Fruit fly (Drosophila melanogaster) whole organism, pupa: ENCODE data around the gene CG42748.

Source experiments
- CG10348 ChIP-seq: fragments of 200-800 bp; sonication (Bioruptor generic); IDR thresholded peaks from 2 replicates; pipeline ENCODE4 v1.3.6; 2022; ENCODE audit warnings: missing biosample characterization, missing genetic modification characterization
- CG12605 ChIP-seq: fragments of 200-800 bp; sonication (Bioruptor generic); IDR thresholded peaks from 2 replicates; pipeline ENCODE4 v1.3.6; 2022; ENCODE audit warnings: missing biosample characterization, missing genetic modification characterization
- CG13204 ChIP-seq: fragments of 200-800 bp; sonication (Bioruptor generic); optimal IDR thresholded peaks from 2 replicates; lab custom pipeline; 2018; ENCODE audit warnings: missing biosample characterization, mild to moderate bottlenecking, missing genetic modification characterization, moderate library complexity
- CG15710 ChIP-seq: fragments of 200-800 bp; sonication (Bioruptor generic); optimal IDR thresholded peaks from 2 replicates; lab custom pipeline; 2018; ENCODE audit warnings: missing biosample characterization, mild to moderate bottlenecking, missing genetic modification characterization, moderate library complexity
- CG32121 ChIP-seq: fragments of 200-800 bp; sonication (Bioruptor generic); IDR thresholded peaks from 2 replicates; pipeline ENCODE4 v1.3.6; 2022; ENCODE audit warnings: missing biosample characterization, missing genetic modification characterization
- CG4496 ChIP-seq: fragments of 200-800 bp; sonication (Bioruptor generic); IDR thresholded peaks from 3 replicates; pipeline ENCODE4 v1.3.6; 2022; ENCODE audit warnings: missing biosample characterization, missing genetic modification characterization
- CG9948 ChIP-seq: fragments of 200-800 bp; sonication (Bioruptor generic); optimal IDR thresholded peaks from 2 replicates; lab custom pipeline; 2018; ENCODE audit warnings: missing biosample characterization, mild to moderate bottlenecking, missing genetic modification characterization, moderate library complexity
- EcR ChIP-seq: fragments of 200-800 bp; sonication (Bioruptor generic); optimal IDR thresholded peaks from 3 replicates; lab custom pipeline; 2019; ENCODE audit warnings: missing biosample characterization, missing genetic modification characterization, mild to moderate bottlenecking, moderate library complexity, missing genetic modification reagents
- Pif1A ChIP-seq: fragments of 200-800 bp; sonication (Bioruptor generic); optimal IDR thresholded peaks from 3 replicates; lab custom pipeline; 2016; ENCODE audit warnings: missing biosample characterization, missing genetic modification characterization
- Pif1B ChIP-seq: fragments of 200-800 bp; sonication (Bioruptor generic); optimal IDR thresholded peaks from 3 replicates; lab custom pipeline; 2016; ENCODE audit warnings: missing biosample characterization, missing genetic modification characterization
- fd96Ca ChIP-seq: fragments of 200-800 bp; sonication (Bioruptor generic); IDR thresholded peaks from 3 replicates; pipeline ENCODE4 v1.3.6; 2022; ENCODE audit warnings: missing biosample characterization, missing genetic modification characterization
- gl ChIP-seq: fragments of 200-800 bp; sonication (Bioruptor generic); optimal IDR thresholded peaks from 2 replicates; lab custom pipeline; 2018; ENCODE audit warnings: missing biosample characterization, mild to moderate bottlenecking, missing genetic modification characterization

- TF ChIP-seq CG10348 (GFP tag; lab: Robert Waterston, UW) (no peak), Pif1A (no peak), CG12605 (GFP tag; lab: Robert Waterston, UW) (no peak), CG4496 (no peak), CG15710 (tag; lab: Kevin White, UChicago) (no peak), fd96Ca (GFP tag; lab: Robert Waterston, UW) (no peak), EcR (GFP tag; lab: Kevin White, UChicago) (no peak), gl (tag; lab: Kevin White, UChicago) (no peak), CG9948 (tag; lab: Kevin White, UChicago) (no peak), Pif1B (no peak), CG32121 (GFP tag; lab: Robert Waterston, UW) (no peak), CG13204 (GFP tag; lab: Kevin White, UChicago) (no peak)
Observed at dm6 chr2L:22121651-22122165, 9.3 kb upstream of the CG42748 start.
